Fruit fly (Drosophila melanogaster) whole organism, adult: Measurements from ENCODE around the gene CG17764.

Experiments used
- CG11617 ChIP-seq: fragments of 200-800 bp; sonication (Bioruptor generic); optimal IDR thresholded peaks from 2 replicates; lab custom pipeline; 2017; ENCODE audit warnings: mild to moderate bottlenecking, missing biosample characterization, missing genetic modification reagents, missing genetic modification characterization
- CG12768 ChIP-seq: fragments of 200-800 bp; sonication (Bioruptor generic); optimal IDR thresholded peaks from 2 replicates; lab custom pipeline; 2017; ENCODE audit warnings: missing biosample characterization, missing genetic modification characterization, mild to moderate bottlenecking, moderate library complexity, missing genetic modification reagents
- CG14711 ChIP-seq: fragments of 200-800 bp; sonication (Bioruptor generic); optimal IDR thresholded peaks from 2 replicates; lab custom pipeline; 2018; ENCODE audit warnings: missing biosample characterization, mild to moderate bottlenecking, missing genetic modification characterization, moderate library complexity
- CG1620 ChIP-seq: fragments of 200-800 bp; sonication (Bioruptor generic); optimal IDR thresholded peaks from 2 replicates; lab custom pipeline; 2016; ENCODE audit warnings: missing biosample characterization, missing genetic modification characterization
- CG33017 ChIP-seq: fragments of 200-800 bp; sonication (Bioruptor generic); optimal IDR thresholded peaks from 2 replicates; lab custom pipeline; 2018; ENCODE audit warnings: missing biosample characterization, mild to moderate bottlenecking, missing genetic modification characterization, moderate library complexity
- CG5204 ChIP-seq: fragments of 200-800 bp; sonication (Bioruptor generic); optimal IDR thresholded peaks from 2 replicates; lab custom pipeline; 2016; ENCODE audit warnings: missing biosample characterization, missing genetic modification characterization
- CG7045 ChIP-seq: fragments of 200-800 bp; sonication (Bioruptor generic); optimal IDR thresholded peaks from 2 replicates; lab custom pipeline; 2017; ENCODE audit warnings: missing biosample characterization, mild to moderate bottlenecking, missing genetic modification characterization
- CG7101 ChIP-seq: fragments of 200-800 bp; sonication (Bioruptor generic); optimal IDR thresholded peaks from 2 replicates; lab custom pipeline; 2018; ENCODE audit warnings: missing biosample characterization, mild to moderate bottlenecking, missing genetic modification characterization, moderate library complexity
- Clk ChIP-seq: fragments of 200-800 bp; sonication (Bioruptor generic); optimal IDR thresholded peaks from 2 replicates; lab custom pipeline; 2017; ENCODE audit warnings: missing biosample characterization, missing genetic modification characterization
- Crg-1 ChIP-seq: fragments of 200-800 bp; sonication (Bioruptor generic); optimal IDR thresholded peaks from 2 replicates; lab custom pipeline; 2016; ENCODE audit warnings: missing biosample characterization, missing genetic modification characterization
- Hr96 ChIP-seq: fragments of 200-800 bp; sonication (Bioruptor generic); optimal IDR thresholded peaks from 2 replicates; lab custom pipeline; 2016; ENCODE audit warnings: missing biosample characterization, missing genetic modification characterization
- Mnt ChIP-seq: fragments of 200-800 bp; sonication (Bioruptor generic); optimal IDR thresholded peaks from 2 replicates; lab custom pipeline; 2016; ENCODE audit warnings: missing biosample characterization, mild to moderate bottlenecking, missing genetic modification characterization
- bab1 ChIP-seq: fragments of 200-800 bp; sonication (Bioruptor generic); optimal IDR thresholded peaks from 3 replicates; lab custom pipeline; 2019; ENCODE audit warnings: missing biosample characterization, mild to moderate bottlenecking, missing genetic modification characterization, moderate library complexity
- cic ChIP-seq: fragments of 200-800 bp; sonication (Bioruptor generic); optimal IDR thresholded peaks from 2 replicates; lab custom pipeline; 2017; ENCODE audit warnings: missing biosample characterization, mild to moderate bottlenecking, missing genetic modification characterization, moderate library complexity
- cnc ChIP-seq, 2 experiments: fragments of >200 bp; optimal IDR thresholded peaks; 2 replicates each; lab custom pipeline; 2017
- kay ChIP-seq: fragments of 200-800 bp; sonication (Bioruptor generic); peaks from one replicate; lab custom pipeline; 2016; ENCODE audit warnings: missing biosample characterization, missing genetic modification characterization, borderline replicate concordance
- ovo ChIP-seq: fragments of 200-800 bp; sonication (Bioruptor generic); optimal IDR thresholded peaks from 2 replicates; lab custom pipeline; 2016; ENCODE audit warnings: missing biosample characterization, missing genetic modification characterization
- pad ChIP-seq: fragments of 200-800 bp; sonication (Bioruptor generic); optimal IDR thresholded peaks from 3 replicates; lab custom pipeline; 2017; ENCODE audit warnings: missing biosample characterization, missing genetic modification characterization, mild to moderate bottlenecking, moderate library complexity, missing genetic modification reagents
- tj ChIP-seq: fragments of 200-800 bp; sonication (Bioruptor generic); optimal IDR thresholded peaks from 3 replicates; lab custom pipeline; 2017; ENCODE audit warnings: missing biosample characterization, mild to moderate bottlenecking, missing genetic modification characterization, moderate library complexity
- toe ChIP-seq: fragments of 200-800 bp; sonication (Bioruptor generic); optimal IDR thresholded peaks from 2 replicates; lab custom pipeline; 2016; ENCODE audit warnings: missing biosample characterization, missing genetic modification characterization

Gene CG17764

dm6 chrX:5311838-5312339 lies 4.7 kb upstream of the CG17764 start, which contains the start of the genes TrxT and dhd:
Gene TrxT, minus strand, starts transcription at chrX:5311888.
Gene dhd, plus strand, starts transcription at chrX:5312171.
- TF ChIP-seq CG5204 (GFP tag; lab: Kevin White, UChicago) (no peak), pad (GFP tag; lab: Kevin White, UChicago) (peak; percentile 81), bab1 (GFP tag; lab: Kevin White, UChicago) (peak; percentile 9), CG1620 (peak; percentile 2), CG7101 (tag; lab: Kevin White, UChicago) (peak; percentile 43), Mnt (GFP tag; lab: Kevin White, UChicago) (peak; percentile 44), CG7045 (GFP tag; lab: Kevin White, UChicago) (no peak), CG14711 (tag; lab: Kevin White, UChicago) (peak; percentile 85), ovo (GFP tag; lab: Kevin White, UChicago) (peak; percentile 38), Crg-1 (GFP tag; lab: Kevin White, UChicago) (no peak)

DNA sequence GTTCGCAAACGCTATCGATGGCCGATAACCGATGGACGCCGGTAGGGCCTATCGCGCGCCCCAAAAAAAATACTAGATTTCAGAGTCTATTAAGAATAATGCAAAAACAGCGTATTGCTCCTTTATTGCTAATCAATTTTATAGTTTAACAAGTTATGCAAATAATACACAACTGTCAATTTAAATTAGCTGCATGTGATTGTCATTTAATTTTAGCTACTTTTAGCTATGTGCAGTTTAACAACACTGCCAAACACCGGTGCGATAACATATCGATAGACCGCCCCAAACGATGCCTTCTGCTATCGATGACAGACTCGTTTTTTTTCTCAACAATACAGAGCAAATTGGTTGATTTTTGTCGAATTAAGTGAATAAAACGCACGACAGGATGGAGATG lies 1.7 kb upstream of the CG17764 start, which contains the start of the genes Cdk7 and snf:
TSS of gene Cdk7 (minus strand) at position 21 of the 400 bp plus-strand sequence.
TSS of gene snf (plus strand) at position 280 of the 400 bp plus-strand sequence.
- TF ChIP-seq pad (GFP tag; lab: Kevin White, UChicago) (peak; percentile 45), Mnt (GFP tag; lab: Kevin White, UChicago) (peak; percentile 36), Clk (GFP tag; lab: Kevin White, UChicago) (no peak), ovo (GFP tag; lab: Kevin White, UChicago) (peak; percentile 46), CG7045 (GFP tag; lab: Kevin White, UChicago) (no peak), CG11617 (peak; percentile 0), cic (no peak), CG12768 (GFP tag; lab: Kevin White, UChicago) (no peak), tj (GFP tag; lab: Kevin White, UChicago) (peak; percentile 23), bab1 (GFP tag; lab: Kevin White, UChicago) (peak; percentile 35), kay (GFP tag; lab: Kevin White, UChicago) (no peak), Crg-1 (GFP tag; lab: Kevin White, UChicago) (peak; percentile 64), CG5204 (GFP tag; lab: Kevin White, UChicago) (no peak), toe (GFP tag; lab: Kevin White, UChicago) (peak; percentile 40), Hr96 (GFP tag; lab: Kevin White, UChicago) (peak; percentile 36), CG7101 (tag; lab: Kevin White, UChicago) (peak; percentile 32), CG14711 (tag; lab: Kevin White, UChicago) (peak; percentile 19), CG33017 (tag; lab: Kevin White, UChicago) (no peak), CG1620 (peak; percentile 37), cnc (optimal IDR thresholded peaks at IDR 0.05; lab: Kevin White, UChicago) (no peak)

dm6 chrX:5305591-5305990 lies 1.6 kb downstream of the CG17764 start, which contains the start of gene CG3323:
Gene CG3323, minus strand, starts transcription at chrX:5305691.
- TF ChIP-seq cic (no peak), CG33017 (tag; lab: Kevin White, UChicago) (no peak), CG5204 (GFP tag; lab: Kevin White, UChicago) (no peak), CG7101 (tag; lab: Kevin White, UChicago) (no peak), toe (GFP tag; lab: Kevin White, UChicago) (no peak), CG14711 (tag; lab: Kevin White, UChicago) (no peak), CG12768 (GFP tag; lab: Kevin White, UChicago) (no peak)

DNA sequence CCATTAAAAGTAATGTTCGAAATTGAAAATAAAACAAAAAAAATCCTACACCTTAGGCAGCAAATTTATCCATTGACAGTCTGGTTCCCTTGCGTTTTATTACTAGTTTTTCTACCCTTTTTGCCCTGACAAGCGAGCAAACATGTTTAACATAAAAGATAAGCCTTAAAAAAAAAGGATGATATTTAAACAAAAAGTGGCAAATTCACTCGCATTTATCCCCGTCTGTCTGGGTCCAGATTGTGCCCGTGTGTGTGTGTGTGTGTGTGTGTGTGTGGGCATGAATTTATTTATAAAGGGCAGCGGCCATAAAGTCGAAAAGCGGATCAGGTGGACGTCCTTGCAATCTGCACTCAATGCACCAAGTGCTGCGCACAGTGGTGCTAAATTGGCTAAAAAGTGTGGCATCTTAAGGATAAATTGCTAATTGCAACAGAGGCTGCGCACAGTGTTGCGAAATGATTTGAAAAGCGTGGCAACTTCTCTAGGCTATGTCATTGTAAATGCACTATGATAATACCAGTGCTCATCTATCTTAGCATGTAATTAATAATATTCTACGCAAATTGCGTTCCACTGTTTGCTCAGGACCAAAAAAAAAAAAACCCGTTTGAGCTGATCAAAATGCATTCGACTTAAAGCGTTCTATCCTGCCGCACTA lies 6.5 kb downstream of the CG17764 start:
- TF ChIP-seq bab1 (GFP tag; lab: Kevin White, UChicago), result no peak
- TF ChIP-seq toe (GFP tag; lab: Kevin White, UChicago), result no peak
- no peak for TF ChIP-seq Crg-1 (GFP tag; lab: Kevin White, UChicago)
- TF ChIP-seq cic, result no peak
- TF ChIP-seq CG7101 (tag; lab: Kevin White, UChicago), result no peak
- TF ChIP-seq CG14711 (tag; lab: Kevin White, UChicago), result no peak
- no peak for TF ChIP-seq kay (GFP tag; lab: Kevin White, UChicago)

DNA sequence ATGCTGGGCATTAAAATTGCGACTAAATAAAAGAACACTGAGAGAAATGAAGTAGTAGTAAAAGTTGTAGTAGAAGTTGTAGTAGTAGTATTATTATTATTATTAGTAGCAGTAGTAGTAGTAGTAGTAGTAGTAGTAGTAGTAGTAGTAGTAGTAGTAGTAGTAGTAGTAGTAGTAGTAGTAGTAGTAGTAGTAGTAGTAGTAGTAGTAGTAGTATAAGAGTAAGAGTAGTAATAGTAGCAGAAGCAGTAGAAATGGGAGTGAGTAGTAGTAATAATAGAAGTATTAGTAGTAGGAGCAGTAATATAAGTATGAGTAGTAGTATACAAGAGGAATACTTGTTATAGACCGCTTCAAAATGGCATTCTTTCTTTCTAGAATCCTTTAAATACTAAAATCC lies 7.3 kb downstream of the CG17764 start:
- TF ChIP-seq cic, result no peak
- no peak for TF ChIP-seq pad (GFP tag; lab: Kevin White, UChicago)
- TF ChIP-seq CG12768 (GFP tag; lab: Kevin White, UChicago), result no peak
- no peak for TF ChIP-seq CG1620
- no peak for TF ChIP-seq toe (GFP tag; lab: Kevin White, UChicago)
- TF ChIP-seq Mnt (GFP tag; lab: Kevin White, UChicago), result no peak
- TF ChIP-seq CG5204 (GFP tag; lab: Kevin White, UChicago), result no peak
- TF ChIP-seq ovo (GFP tag; lab: Kevin White, UChicago), result no peak
- TF ChIP-seq CG11617, result no peak

DNA sequence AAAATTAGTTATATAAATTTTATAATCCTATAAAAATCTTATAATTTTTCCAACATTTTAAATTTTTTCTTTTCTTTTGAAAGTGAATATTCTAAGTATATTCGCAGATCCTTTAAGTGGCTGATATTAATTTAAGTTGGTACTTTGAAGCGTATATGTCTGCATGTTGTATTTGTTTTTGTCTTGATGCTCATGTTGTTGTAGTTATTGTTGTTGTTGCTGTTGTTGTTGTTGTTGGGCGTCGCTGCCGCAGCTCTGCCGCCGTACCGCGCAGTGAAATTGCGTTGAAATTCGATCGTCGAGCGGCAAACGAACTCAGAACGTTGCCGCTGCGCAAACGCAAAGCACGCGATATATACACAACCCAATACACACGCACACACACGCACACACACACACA lies 11.5 kb downstream of the CG17764 start, which contains the start of gene CG42749:
TSS of gene CG42749 (plus strand) at position 301 of the 400 bp plus-strand sequence.
- TF ChIP-seq CG1620, result no peak
- no peak for TF ChIP-seq CG7045 (GFP tag; lab: Kevin White, UChicago)
- TF ChIP-seq CG11617, result no peak
- TF ChIP-seq pad (GFP tag; lab: Kevin White, UChicago), result no peak
- no peak for TF ChIP-seq CG7101 (tag; lab: Kevin White, UChicago)
- TF ChIP-seq cnc (optimal IDR thresholded peaks at IDR 0.05; lab: Kevin White, UChicago), result no peak
- TF ChIP-seq kay (GFP tag; lab: Kevin White, UChicago), result no peak
